Fruit fly (Drosophila melanogaster) whole organism, embryonic: ENCODE measurements around the gene Rab3GAP1.

Source experiments
- Abd-B ChIP-seq: fragments of 200-800 bp; sonication (Bioruptor generic); optimal IDR thresholded peaks from 2 replicates; lab custom pipeline; 2018; ENCODE audit warnings: missing biosample characterization, mild to moderate bottlenecking, missing genetic modification characterization, moderate library complexity
- B-H1 ChIP-seq: fragments of 200-800 bp; sonication (Bioruptor generic); IDR thresholded peaks from 3 replicates; pipeline ENCODE4 v1.3.6; 2022; ENCODE audit warnings: missing biosample characterization, missing genetic modification characterization
- BtbVII ChIP-seq: fragments of 200-800 bp; sonication (Bioruptor generic); optimal IDR thresholded peaks from 3 replicates; lab custom pipeline; 2017; ENCODE audit warnings: missing biosample characterization, mild to moderate bottlenecking, missing genetic modification characterization
- C15 ChIP-seq: fragments of 200-800 bp; sonication (Bioruptor generic); IDR thresholded peaks from 3 replicates; pipeline ENCODE4 v1.3.6; 2022; ENCODE audit warnings: missing biosample characterization, missing genetic modification characterization
- CG10274 ChIP-seq: fragments of 200-800 bp; sonication (Bioruptor generic); optimal IDR thresholded peaks from 3 replicates; lab custom pipeline; 2017; ENCODE audit warnings: missing biosample characterization, mild to moderate bottlenecking, missing genetic modification characterization
- CG11085 ChIP-seq: fragments of 200-800 bp; sonication (Bioruptor generic); IDR thresholded peaks from 2 replicates; pipeline ENCODE4 v1.3.6; 2022; ENCODE audit warnings: missing biosample characterization, missing genetic modification characterization
- CG14965 ChIP-seq: fragments of 200-800 bp; sonication (Bioruptor generic); optimal IDR thresholded peaks from 2 replicates; lab custom pipeline; 2016; ENCODE audit warnings: missing biosample characterization, missing genetic modification characterization, borderline replicate concordance
- CG1602 ChIP-seq: fragments of 200-800 bp; sonication (Bioruptor generic); optimal IDR thresholded peaks from 3 replicates; lab custom pipeline; 2016; ENCODE audit warnings: missing biosample characterization, missing genetic modification characterization
- CG2129 ChIP-seq: fragments of 200-800 bp; sonication (Bioruptor generic); IDR thresholded peaks from 2 replicates; pipeline ENCODE4 v1.3.6; 2022; ENCODE audit warnings: missing biosample characterization, missing genetic modification characterization; ENCODE audit not compliant: partially characterized antibody
- CG34224 ChIP-seq: fragments of 200-800 bp; sonication (Bioruptor generic); IDR thresholded peaks from 3 replicates; pipeline ENCODE4 v1.3.6; 2022; ENCODE audit warnings: missing biosample characterization, missing genetic modification characterization; ENCODE audit not compliant: partially characterized antibody
- CG4707 ChIP-seq: fragments of 200-800 bp; sonication (Bioruptor generic); optimal IDR thresholded peaks from 2 replicates; lab custom pipeline; 2018; ENCODE audit warnings: missing biosample characterization, mild to moderate bottlenecking, missing genetic modification characterization, moderate library complexity
- CG4854 ChIP-seq: fragments of 200-800 bp; sonication (Bioruptor generic); optimal IDR thresholded peaks from 2 replicates; lab custom pipeline; 2016; ENCODE audit warnings: missing biosample characterization, missing genetic modification characterization, inconsistent platforms
- CG5245 ChIP-seq: fragments of 200-800 bp; sonication (Bioruptor generic); optimal IDR thresholded peaks from 3 replicates; lab custom pipeline; 2016; ENCODE audit warnings: missing biosample characterization, missing genetic modification characterization
- CG6683 ChIP-seq: fragments of 200-800 bp; sonication (Bioruptor generic); optimal IDR thresholded peaks from 2 replicates; lab custom pipeline; 2017; ENCODE audit warnings: missing biosample characterization, mild to moderate bottlenecking, missing genetic modification characterization, missing genetic modification reagents
- CG6765 ChIP-seq: fragments of 200-800 bp; sonication (Bioruptor generic); optimal IDR thresholded peaks from 3 replicates; lab custom pipeline; 2017; ENCODE audit warnings: missing biosample characterization, mild to moderate bottlenecking, missing genetic modification characterization
- CG8281 ChIP-seq: fragments of 200-800 bp; sonication (Bioruptor generic); optimal IDR thresholded peaks from 2 replicates; lab custom pipeline; 2018; ENCODE audit warnings: missing biosample characterization, mild to moderate bottlenecking, missing genetic modification characterization, moderate library complexity
- CG8478 ChIP-seq: fragments of >200 bp; optimal IDR thresholded peaks from 2 replicates; lab custom pipeline; 2018
- CG9437 ChIP-seq: fragments of 200-800 bp; sonication (Bioruptor generic); optimal IDR thresholded peaks from 2 replicates; lab custom pipeline; 2018; ENCODE audit warnings: missing biosample characterization, mild to moderate bottlenecking, missing genetic modification characterization
- Dbx ChIP-seq: fragments of 200-800 bp; sonication (Bioruptor generic); IDR thresholded peaks from 3 replicates; pipeline ENCODE4 v1.3.6; 2022; ENCODE audit warnings: missing biosample characterization, missing genetic modification characterization
- Dek ChIP-seq: fragments of 200-800 bp; sonication (Bioruptor generic); optimal IDR thresholded peaks from 3 replicates; lab custom pipeline; 2019; ENCODE audit warnings: missing biosample characterization, mild to moderate bottlenecking, missing genetic modification characterization, moderate library complexity
- Dip3 ChIP-seq: fragments of 200-800 bp; sonication (Bioruptor generic); optimal IDR thresholded peaks from 3 replicates; lab custom pipeline; 2016; ENCODE audit warnings: missing biosample characterization, missing genetic modification characterization
- Doc3 ChIP-seq: fragments of 200-800 bp; sonication (Bioruptor generic); IDR thresholded peaks from 3 replicates; pipeline ENCODE4 v1.3.6; 2022; ENCODE audit warnings: missing biosample characterization, missing genetic modification characterization; ENCODE audit not compliant: partially characterized antibody
- Fer1 ChIP-seq: fragments of 200-800 bp; sonication (Bioruptor generic); optimal IDR thresholded peaks from 2 replicates; lab custom pipeline; 2017; ENCODE audit warnings: missing biosample characterization, mild to moderate bottlenecking, missing genetic modification characterization
- HLH3B ChIP-seq: fragments of 200-800 bp; sonication (Bioruptor generic); IDR thresholded peaks from 2 replicates; pipeline ENCODE4 v1.3.6; 2022; ENCODE audit warnings: missing biosample characterization, missing genetic modification characterization
- HmgD ChIP-seq: fragments of 200-800 bp; sonication (Bioruptor generic); optimal IDR thresholded peaks from 3 replicates; lab custom pipeline; 2016; ENCODE audit warnings: missing biosample characterization, missing genetic modification characterization
- MBD-R2 ChIP-seq: fragments of 200-800 bp; sonication (Bioruptor generic); IDR thresholded peaks from 2 replicates; pipeline ENCODE4 v1.3.6; 2022; ENCODE audit warnings: missing biosample characterization, missing genetic modification characterization
- MTF-1 ChIP-seq: fragments of 200-800 bp; sonication (Bioruptor generic); optimal IDR thresholded peaks from 2 replicates; lab custom pipeline; 2018; ENCODE audit warnings: missing biosample characterization, mild to moderate bottlenecking, missing genetic modification characterization, borderline replicate concordance
- Max ChIP-seq: fragments of 200-800 bp; sonication (Bioruptor generic); optimal IDR thresholded peaks from 2 replicates; lab custom pipeline; 2016; ENCODE audit warnings: missing biosample characterization, mild to moderate bottlenecking, missing genetic modification characterization
- Meics ChIP-seq: fragments of 200-800 bp; sonication (Bioruptor generic); optimal IDR thresholded peaks from 2 replicates; lab custom pipeline; 2017; ENCODE audit warnings: missing biosample characterization, mild to moderate bottlenecking, missing genetic modification characterization
- Nf-YB ChIP-seq: fragments of 200-800 bp; sonication (Bioruptor generic); optimal IDR thresholded peaks from 3 replicates; lab custom pipeline; 2019; ENCODE audit warnings: missing biosample characterization, mild to moderate bottlenecking, missing genetic modification characterization, moderate library complexity
- Ptx1 ChIP-seq: fragments of 200-800 bp; sonication (Bioruptor generic); IDR thresholded peaks from 2 replicates; pipeline ENCODE4 v1.3.6; 2022; ENCODE audit warnings: missing biosample characterization, missing genetic modification characterization
- Rfx ChIP-seq: fragments of 200-800 bp; sonication (Bioruptor generic); IDR thresholded peaks from 2 replicates; pipeline ENCODE4 v1.3.6; 2022; ENCODE audit warnings: missing biosample characterization, missing genetic modification characterization
- Sox102F ChIP-seq: fragments of 200-800 bp; sonication (Bioruptor generic); optimal IDR thresholded peaks from 2 replicates; lab custom pipeline; 2018; ENCODE audit warnings: missing biosample characterization, mild to moderate bottlenecking, missing genetic modification characterization, moderate library complexity
- bowl ChIP-seq: fragments of 200-800 bp; sonication (Bioruptor generic); IDR thresholded peaks from 2 replicates; pipeline ENCODE4 v1.3.6; 2022; ENCODE audit warnings: missing biosample characterization, missing genetic modification characterization
- br ChIP-seq: fragments of >200 bp; optimal IDR thresholded peaks from 2 replicates; lab custom pipeline; 2017
- crc ChIP-seq: fragments of 200-800 bp; sonication (Bioruptor generic); optimal IDR thresholded peaks from 2 replicates; lab custom pipeline; 2016; ENCODE audit warnings: missing biosample characterization, missing genetic modification characterization
- crp ChIP-seq, 2 experiments: fragments of 200-800 bp; sonication (Bioruptor generic); optimal IDR thresholded peaks; 2 replicates in 1 of 2; 3 replicates in 1 of 2; lab custom pipeline; 2017; ENCODE audit warnings: missing biosample characterization in 2 of 2, missing genetic modification characterization in 2 of 2, mild to moderate bottlenecking in 1 of 2, moderate library complexity in 1 of 2
- dmrt99B ChIP-seq: fragments of 200-800 bp; sonication (Bioruptor generic); optimal IDR thresholded peaks from 2 replicates; lab custom pipeline; 2018; ENCODE audit warnings: missing biosample characterization, mild to moderate bottlenecking, missing genetic modification characterization, moderate library complexity
- esg ChIP-seq: fragments of 200-800 bp; sonication (Bioruptor generic); conservative IDR thresholded peaks from 2 replicates; pipeline ENCODE4 v1.3.6; 2022; ENCODE audit warnings: missing biosample characterization, missing genetic modification characterization
- grn ChIP-seq: fragments of 200-800 bp; sonication (Bioruptor generic); optimal IDR thresholded peaks from 3 replicates; lab custom pipeline; 2017; ENCODE audit warnings: missing biosample characterization, missing genetic modification characterization
- her ChIP-seq: fragments of 200-800 bp; sonication (Bioruptor generic); optimal IDR thresholded peaks from 2 replicates; lab custom pipeline; 2016; ENCODE audit warnings: missing biosample characterization, missing genetic modification characterization
- hth ChIP-seq: fragments of >200 bp; optimal IDR thresholded peaks from 2 replicates; lab custom pipeline; 2017; ENCODE audit warnings: inconsistent platforms
- jigr1 ChIP-seq: fragments of 200-800 bp; sonication (Bioruptor generic); IDR thresholded peaks from 3 replicates; pipeline ENCODE4 v1.3.6; 2022; ENCODE audit warnings: missing biosample characterization, missing genetic modification characterization
- lov ChIP-seq, 2 experiments: fragments of 200-800 bp in 1 of 2; fragments of >200 bp in 1 of 2; sonication (Bioruptor generic) in 1 of 2; IDR thresholded peaks in 1 of 2; optimal IDR thresholded peaks in 1 of 2; 2 replicates in 1 of 2; 3 replicates in 1 of 2; pipeline versions ENCODE4 v1.3.6 to Lab custom; 2017 to 2022; ENCODE audit warnings: missing biosample characterization in 1 of 2, missing genetic modification characterization in 1 of 2
- ro ChIP-seq: fragments of 200-800 bp; sonication (Bioruptor generic); IDR thresholded peaks from 2 replicates; pipeline ENCODE4 v1.3.6; 2022; ENCODE audit warnings: missing biosample characterization, missing genetic modification characterization
- salm ChIP-seq: fragments of 200-800 bp; sonication (Bioruptor generic); optimal IDR thresholded peaks from 2 replicates; lab custom pipeline; 2018; ENCODE audit warnings: missing biosample characterization, mild to moderate bottlenecking, missing genetic modification characterization
- sima ChIP-seq: fragments of 200-800 bp; sonication (Bioruptor generic); optimal IDR thresholded peaks from 2 replicates; lab custom pipeline; 2016; ENCODE audit warnings: missing biosample characterization, missing genetic modification characterization
- sna ChIP-seq: fragments of 200-800 bp; sonication (Bioruptor generic); IDR thresholded peaks from 2 replicates; pipeline ENCODE4 v1.3.6; 2022; ENCODE audit warnings: missing biosample characterization, missing genetic modification characterization; ENCODE audit not compliant: partially characterized antibody
- tio ChIP-seq: fragments of 200-800 bp; sonication (Bioruptor generic); optimal IDR thresholded peaks from 2 replicates; lab custom pipeline; 2017; ENCODE audit warnings: missing biosample characterization, missing genetic modification characterization, inconsistent platforms
- usp ChIP-seq: fragments of >200 bp; optimal IDR thresholded peaks from 2 replicates; lab custom pipeline; 2017; ENCODE audit warnings: missing biosample characterization, missing genetic modification characterization
- wek ChIP-seq: fragments of 200-800 bp; sonication (Bioruptor generic); optimal IDR thresholded peaks from 3 replicates; lab custom pipeline; 2018; ENCODE audit warnings: missing biosample characterization, mild to moderate bottlenecking, missing genetic modification characterization, moderate library complexity

The Rab3GAP1 gene

dm6 chr2L:1579254-1579653 is 31.7 kb downstream of the Rab3GAP1 start (continued):
- TF ChIP-seq CG6683 (peak; percentile 25), Dbx (GFP tag; lab: Robert Waterston, UW) (peak; percentile 84), Nf-YB (GFP tag; lab: Kevin White, UChicago) (peak; percentile 32), lov (optimal IDR thresholded peaks at IDR 0.05; lab: Kevin White, UChicago) (no peak), lov (GFP tag; IDR thresholded peaks at IDR 0.05; lab: Robert Waterston, UW) (no peak), C15 (GFP tag; lab: Robert Waterston, UW) (0 out of 3 replicates have a peak, but pooled peaks have one; percentile 36), CG4854 (GFP tag; lab: Kevin White, UChicago) (peak; percentile 66), Sox102F (peak; percentile 59), her (GFP tag; lab: Kevin White, UChicago) (peak; percentile 63), MTF-1 (no peak), CG8478 (no peak), Max (GFP tag; lab: Kevin White, UChicago) (peak; percentile 40), CG4707 (no peak), Meics (peak; percentile 81), Fer1 (GFP tag; lab: Kevin White, UChicago) (peak; percentile 81), HLH3B (GFP tag; lab: Robert Waterston, UW) (peak; percentile 48; the same call in 1 of the 2 replicates), Doc3 (no peak), CG8281 (tag; lab: Kevin White, UChicago) (peak; percentile 31), sna (GFP tag; lab: Robert Waterston, UW) (no peak), Dek (tag; lab: Kevin White, UChicago) (peak; percentile 62), CG9437 (GFP tag; lab: Kevin White, UChicago) (peak; percentile 30), Rfx (GFP tag; lab: Robert Waterston, UW) (peak; percentile 90), sima (GFP tag; lab: Kevin White, UChicago) (no peak), tio (GFP tag; lab: Kevin White, UChicago) (peak; percentile 43), ro (GFP tag; lab: Robert Waterston, UW) (no peak), hth (lab: Kevin White, UChicago) (no peak), CG34224 (GFP tag; lab: Robert Waterston, UW) (no peak), Abd-B (GFP tag; lab: Kevin White, UChicago) (peak; percentile 43), grn (GFP tag; lab: Kevin White, UChicago) (no peak), Dip3 (GFP tag; lab: Kevin White, UChicago) (peak; percentile 70), salm (tag; lab: Kevin White, UChicago) (peak; percentile 7), B-H1 (GFP tag; lab: Robert Waterston, UW) (peak; percentile 69), usp (GFP tag; lab: Kevin White, UChicago) (no peak), CG11085 (peak; percentile 52; the same call in 1 of the 2 replicates), bowl (GFP tag; lab: Robert Waterston, UW) (no peak), CG2129 (GFP tag; lab: Robert Waterston, UW) (no peak), crc (GFP tag; lab: Kevin White, UChicago) (peak; percentile 66), jigr1 (no peak), CG10274 (GFP tag; lab: Kevin White, UChicago) (peak; percentile 20), br (lab: Kevin White, UChicago) (no peak), crp (GFP tag; optimal IDR thresholded peaks at IDR 0.05; lab: Kevin White, UChicago) (no peak), dmrt99B (peak; percentile 76), Ptx1 (GFP tag; lab: Robert Waterston, UW) (peak; percentile 78), esg (GFP tag; lab: Robert Waterston, UW) (peak; percentile 65), wek (no peak), MBD-R2 (GFP tag; lab: Robert Waterston, UW) (peak; percentile 68; the same call in 1 of the 2 replicates), HmgD (GFP tag; lab: Kevin White, UChicago) (no peak), CG14965 (GFP tag; lab: Kevin White, UChicago) (no peak), CG6765 (GFP tag; lab: Kevin White, UChicago) (peak; percentile 33), BtbVII (GFP tag; lab: Kevin White, UChicago) (peak; percentile 68), CG5245 (GFP tag; lab: Kevin White, UChicago) (peak; percentile 50), CG1602 (GFP tag; lab: Kevin White, UChicago) (no peak)
